Fruit fly (Drosophila melanogaster) whole organism, embryonic: ENCODE measurements around the gene udt.

Source experiments
- Bgb ChIP-seq: fragments of 200-800 bp; sonication (Bioruptor generic); IDR thresholded peaks from 2 replicates; pipeline ENCODE4 v1.3.6; 2022; ENCODE audit warnings: missing biosample characterization, missing genetic modification characterization; ENCODE audit not compliant: partially characterized antibody
- CG1024 ChIP-seq: fragments of 200-800 bp; sonication (Bioruptor generic); IDR thresholded peaks from 2 replicates; pipeline ENCODE4 v1.3.6; 2022; ENCODE audit warnings: missing biosample characterization, missing genetic modification characterization
- CG10959 ChIP-seq: fragments of 200-800 bp; sonication (Bioruptor generic); IDR thresholded peaks from 2 replicates; pipeline ENCODE4 v1.3.6; 2022; ENCODE audit warnings: missing biosample characterization, missing genetic modification characterization
- CG11093 ChIP-seq: fragments of 200-800 bp; sonication (Bioruptor generic); IDR thresholded peaks from 3 replicates; pipeline ENCODE4 v1.3.6; 2022; ENCODE audit warnings: missing biosample characterization, missing genetic modification characterization
- CG11398 ChIP-seq: fragments of 200-800 bp; sonication (Bioruptor generic); optimal IDR thresholded peaks from 2 replicates; lab custom pipeline; 2016; ENCODE audit warnings: missing biosample characterization, missing genetic modification characterization
- CG11696 ChIP-seq: fragments of 200-800 bp; sonication (Bioruptor generic); IDR thresholded peaks from 2 replicates; pipeline ENCODE4 v1.3.6; 2022; ENCODE audit warnings: missing biosample characterization, missing genetic modification characterization
- CG11723 ChIP-seq: fragments of 200-800 bp; sonication (Bioruptor generic); optimal IDR thresholded peaks from 2 replicates; lab custom pipeline; 2017; ENCODE audit warnings: missing biosample characterization, mild to moderate bottlenecking, missing genetic modification characterization
- CG1233 ChIP-seq: fragments of 200-800 bp; sonication (Bioruptor generic); optimal IDR thresholded peaks from 4 replicates; lab custom pipeline; 2018; ENCODE audit warnings: missing biosample characterization, mild to moderate bottlenecking, missing genetic modification characterization
- CG13624 ChIP-seq: fragments of 200-800 bp; sonication (Bioruptor generic); optimal IDR thresholded peaks from 2 replicates; lab custom pipeline; 2016; ENCODE audit warnings: missing biosample characterization, missing genetic modification characterization
- CG14014 ChIP-seq: fragments of 200-800 bp; sonication (Bioruptor generic); IDR thresholded peaks from 2 replicates; pipeline ENCODE4 v1.3.6; 2022; ENCODE audit warnings: missing biosample characterization, missing genetic modification characterization
- CG1603 ChIP-seq: fragments of 200-800 bp; sonication (Bioruptor generic); optimal IDR thresholded peaks from 2 replicates; lab custom pipeline; 2019; ENCODE audit warnings: missing biosample characterization, mild to moderate bottlenecking, missing genetic modification characterization, moderate library complexity
- CG17186 ChIP-seq: fragments of 200-800 bp; sonication (Bioruptor generic); optimal IDR thresholded peaks from 3 replicates; lab custom pipeline; 2017; ENCODE audit warnings: missing biosample characterization, missing genetic modification reagents, missing genetic modification characterization
- CG17912 ChIP-seq: fragments of 200-800 bp; sonication (Bioruptor generic); optimal IDR thresholded peaks from 2 replicates; lab custom pipeline; 2018; ENCODE audit warnings: missing biosample characterization, mild to moderate bottlenecking, missing genetic modification characterization
- CG18476 ChIP-seq: fragments of 200-800 bp; sonication (Bioruptor generic); optimal IDR thresholded peaks from 2 replicates; lab custom pipeline; 2016; ENCODE audit warnings: missing biosample characterization, mild to moderate bottlenecking, missing genetic modification characterization
- CG30403 ChIP-seq: fragments of 200-800 bp; sonication (Bioruptor generic); optimal IDR thresholded peaks from 3 replicates; lab custom pipeline; 2016; ENCODE audit warnings: missing biosample characterization, missing genetic modification characterization
- CG30431 ChIP-seq: fragments of 200-800 bp; sonication (Bioruptor generic); optimal IDR thresholded peaks from 2 replicates; lab custom pipeline; 2017; ENCODE audit warnings: missing biosample characterization, missing genetic modification characterization
- CG3995 ChIP-seq: fragments of 200-800 bp; sonication (Bioruptor generic); optimal IDR thresholded peaks from 3 replicates; lab custom pipeline; 2016; ENCODE audit warnings: missing biosample characterization, missing genetic modification characterization
- CG4282 ChIP-seq: fragments of 200-800 bp; sonication (Bioruptor generic); optimal IDR thresholded peaks from 2 replicates; lab custom pipeline; 2016; ENCODE audit warnings: missing biosample characterization, missing genetic modification characterization
- CG5245 ChIP-seq: fragments of 200-800 bp; sonication (Bioruptor generic); optimal IDR thresholded peaks from 3 replicates; lab custom pipeline; 2016; ENCODE audit warnings: missing biosample characterization, missing genetic modification characterization
- CG6654 ChIP-seq: fragments of 200-800 bp; sonication (Bioruptor generic); optimal IDR thresholded peaks from 2 replicates; lab custom pipeline; 2017; ENCODE audit warnings: missing biosample characterization, mild to moderate bottlenecking, missing genetic modification characterization
- CG6791 ChIP-seq: fragments of 200-800 bp; sonication (Bioruptor generic); IDR thresholded peaks from 3 replicates; pipeline ENCODE4 v1.3.6; 2022; ENCODE audit warnings: missing biosample characterization, missing genetic modification characterization; ENCODE audit not compliant: partially characterized antibody
- CG6813 ChIP-seq: fragments of 200-800 bp; sonication (Bioruptor generic); optimal IDR thresholded peaks from 2 replicates; lab custom pipeline; 2017; ENCODE audit warnings: missing biosample characterization, missing genetic modification characterization, mild to moderate bottlenecking, moderate library complexity, missing genetic modification reagents
- CG9437 ChIP-seq: fragments of 200-800 bp; sonication (Bioruptor generic); optimal IDR thresholded peaks from 2 replicates; lab custom pipeline; 2018; ENCODE audit warnings: missing biosample characterization, mild to moderate bottlenecking, missing genetic modification characterization
- Dad ChIP-seq: fragments of 200-800 bp; sonication (Bioruptor generic); optimal IDR thresholded peaks from 3 replicates; lab custom pipeline; 2016; ENCODE audit warnings: missing biosample characterization, missing genetic modification characterization
- Ets65A ChIP-seq: fragments of 200-800 bp; sonication (Bioruptor generic); peaks from one replicate; lab custom pipeline; 2016; ENCODE audit warnings: missing biosample characterization, missing genetic modification characterization
- HLH3B ChIP-seq: fragments of 200-800 bp; sonication (Bioruptor generic); IDR thresholded peaks from 2 replicates; pipeline ENCODE4 v1.3.6; 2022; ENCODE audit warnings: missing biosample characterization, missing genetic modification characterization
- Hr78 ChIP-seq, 2 experiments: fragments of 200-800 bp in 1 of 2; fragments of >200 bp in 1 of 2; sonication (Bioruptor generic) in 1 of 2; optimal IDR thresholded peaks; 2 replicates each; lab custom pipeline; 2017 to 2019; ENCODE audit warnings: missing biosample characterization in 2 of 2, missing genetic modification characterization in 2 of 2, mild to moderate bottlenecking in 1 of 2, moderate library complexity in 1 of 2
- Lim3 ChIP-seq: fragments of 200-800 bp; sonication (Bioruptor generic); IDR thresholded peaks from 2 replicates; pipeline ENCODE4 v1.3.6; 2022; ENCODE audit warnings: missing biosample characterization, missing genetic modification characterization
- NC2α ChIP-seq: fragments of 200-800 bp; sonication (Bioruptor generic); optimal IDR thresholded peaks from 2 replicates; lab custom pipeline; 2016; ENCODE audit warnings: missing biosample characterization, missing genetic modification characterization
- NfI ChIP-seq: fragments of 200-800 bp; sonication (Bioruptor generic); optimal IDR thresholded peaks from 3 replicates; lab custom pipeline; 2018; ENCODE audit warnings: missing biosample characterization, mild to moderate bottlenecking, missing genetic modification characterization, moderate library complexity
- PHDP ChIP-seq: fragments of 200-800 bp; sonication (Bioruptor generic); optimal IDR thresholded peaks from 3 replicates; lab custom pipeline; 2018; ENCODE audit warnings: missing biosample characterization, mild to moderate bottlenecking, missing genetic modification characterization, moderate library complexity
- Ptx1 ChIP-seq: fragments of 200-800 bp; sonication (Bioruptor generic); IDR thresholded peaks from 2 replicates; pipeline ENCODE4 v1.3.6; 2022; ENCODE audit warnings: missing biosample characterization, missing genetic modification characterization
- Sox100B ChIP-seq: fragments of 200-800 bp; sonication (Bioruptor generic); optimal IDR thresholded peaks from 3 replicates; lab custom pipeline; 2018; ENCODE audit warnings: missing biosample characterization, mild to moderate bottlenecking, missing genetic modification characterization
- Taf1 ChIP-seq: fragments of 200-800 bp; sonication (Bioruptor generic); IDR thresholded peaks from 2 replicates; pipeline ENCODE4 v1.3.6; 2022; ENCODE audit warnings: missing biosample characterization, missing genetic modification characterization
- Usf ChIP-seq: fragments of 200-800 bp; sonication (Bioruptor generic); optimal IDR thresholded peaks from 2 replicates; lab custom pipeline; 2017; ENCODE audit warnings: missing genotype, missing biosample characterization, missing genetic modification characterization
- Xbp1 ChIP-seq: fragments of 200-800 bp; sonication (Bioruptor generic); optimal IDR thresholded peaks from 3 replicates; lab custom pipeline; 2016; ENCODE audit warnings: missing biosample characterization, mild to moderate bottlenecking, missing genetic modification characterization
- ab ChIP-seq: fragments of 200-800 bp; sonication (Bioruptor generic); optimal IDR thresholded peaks from 2 replicates; lab custom pipeline; 2016; ENCODE audit warnings: missing biosample characterization, missing genetic modification characterization
- bowl ChIP-seq: fragments of 200-800 bp; sonication (Bioruptor generic); IDR thresholded peaks from 2 replicates; pipeline ENCODE4 v1.3.6; 2022; ENCODE audit warnings: missing biosample characterization, missing genetic modification characterization
- da ChIP-seq: fragments of 200-800 bp; sonication (Bioruptor generic); optimal IDR thresholded peaks from 2 replicates; lab custom pipeline; 2016; ENCODE audit warnings: missing biosample characterization, missing genetic modification characterization
- eve ChIP-seq, 2 experiments: fragments of >200 bp; optimal IDR thresholded peaks; 2 replicates each; lab custom pipeline; 2017; ENCODE audit warnings: missing biosample characterization in 2 of 2, missing genetic modification characterization in 2 of 2
- ftz-f1 ChIP-seq: fragments of 200-800 bp; sonication (Bioruptor generic); optimal IDR thresholded peaks from 2 replicates; lab custom pipeline; 2016; ENCODE audit warnings: missing biosample characterization, missing genetic modification characterization
- gsb-n ChIP-seq: fragments of 200-800 bp; sonication (Bioruptor generic); optimal IDR thresholded peaks from 3 replicates; lab custom pipeline; 2018; ENCODE audit warnings: missing biosample characterization, mild to moderate bottlenecking, missing genetic modification characterization
- jumu ChIP-seq: fragments of 200-800 bp; sonication (Bioruptor generic); optimal IDR thresholded peaks from 3 replicates; lab custom pipeline; 2016; ENCODE audit warnings: missing biosample characterization, missing genetic modification characterization
- nau ChIP-seq: fragments of 200-800 bp; sonication (Bioruptor generic); optimal IDR thresholded peaks from 3 replicates; lab custom pipeline; 2017; ENCODE audit warnings: missing biosample characterization, mild to moderate bottlenecking, missing genetic modification characterization, missing genetic modification reagents
- pnt ChIP-seq: fragments of 200-800 bp; sonication (Bioruptor generic); optimal IDR thresholded peaks from 3 replicates; lab custom pipeline; 2016; ENCODE audit warnings: missing biosample characterization, missing genetic modification characterization
- pzg ChIP-seq: fragments of 200-800 bp; sonication (Bioruptor generic); optimal IDR thresholded peaks from 3 replicates; lab custom pipeline; 2018; ENCODE audit warnings: missing biosample characterization, mild to moderate bottlenecking, missing genetic modification characterization, moderate library complexity
- ro ChIP-seq: fragments of 200-800 bp; sonication (Bioruptor generic); IDR thresholded peaks from 2 replicates; pipeline ENCODE4 v1.3.6; 2022; ENCODE audit warnings: missing biosample characterization, missing genetic modification characterization
- tin ChIP-seq: fragments of 200-800 bp; sonication (Bioruptor generic); optimal IDR thresholded peaks from 3 replicates; lab custom pipeline; 2016; ENCODE audit warnings: missing biosample characterization, missing genetic modification characterization
- twi ChIP-seq: fragments of 200-800 bp; optimal IDR thresholded peaks from 2 replicates; lab custom pipeline; 2019; ENCODE audit warnings: missing biosample characterization, mild to moderate bottlenecking, missing genetic modification characterization, moderate library complexity
- wor ChIP-seq: fragments of 200-800 bp; sonication (Bioruptor generic); IDR thresholded peaks from 2 replicates; pipeline ENCODE4 v1.3.6; 2022; ENCODE audit warnings: missing biosample characterization, missing genetic modification characterization
- yki ChIP-seq: fragments of >200 bp; optimal IDR thresholded peaks from 3 replicates; lab custom pipeline; 2018

udt gene

dm6 chr3R:23723381-23724034 lies 39.6 kb downstream of the udt start (continued):
- TF ChIP-seq yki (lab: Kevin White, UChicago): no peak
- no peak for TF ChIP-seq NC2α (GFP tag; lab: Kevin White, UChicago)
- TF ChIP-seq bowl (GFP tag; lab: Robert Waterston, UW): peak; percentile 49; the same call in 1 of the 2 replicates
- no peak for TF ChIP-seq CG6791 (GFP tag; lab: Robert Waterston, UW)
- no peak for TF ChIP-seq pzg (GFP tag; lab: Kevin White, UChicago)
- no peak for TF ChIP-seq CG30403
- TF ChIP-seq CG1603 (tag; lab: Kevin White, UChicago): peak; percentile 42
- peak; percentile 54 for TF ChIP-seq gsb-n (tag; lab: Kevin White, UChicago)
- no peak for TF ChIP-seq ab (GFP tag; lab: Kevin White, UChicago)
- peak; percentile 19 for TF ChIP-seq PHDP
- no peak for TF ChIP-seq Dad
- no peak for TF ChIP-seq CG17186
- TF ChIP-seq CG5245 (GFP tag; lab: Kevin White, UChicago): no peak
- TF ChIP-seq Sox100B: peak; percentile 64
- TF ChIP-seq CG11723 (GFP tag; lab: Kevin White, UChicago): peak; percentile 51
- TF ChIP-seq CG1024 (GFP tag; lab: Robert Waterston, UW): peak; percentile 77
- peak; percentile 32 for TF ChIP-seq CG17912 (GFP tag; lab: Kevin White, UChicago)
- TF ChIP-seq ftz-f1 (GFP tag; lab: Kevin White, UChicago): no peak
- peak; percentile 54 for TF ChIP-seq CG11398 (GFP tag; lab: Kevin White, UChicago)
- TF ChIP-seq CG6813 (GFP tag; lab: Kevin White, UChicago): peak; percentile 78
- TF ChIP-seq Xbp1 (GFP tag; lab: Kevin White, UChicago): no peak
- TF ChIP-seq Taf1 (GFP tag; lab: Robert Waterston, UW): peak; percentile 15; the same call in 1 of the 2 replicates
- peak; percentile 16; the same call in 1 of the 2 replicates for TF ChIP-seq CG10959
- peak; percentile 49; the same call in 1 of the 2 replicates for TF ChIP-seq Bgb (GFP tag; lab: Robert Waterston, UW)
- TF ChIP-seq wor (GFP tag; lab: Robert Waterston, UW): no peak
- TF ChIP-seq CG6654: no peak
- TF ChIP-seq Ptx1: peak; percentile 17; the same call in 1 of the 2 replicates
- TF ChIP-seq nau: peak; percentile 70
- no peak for TF ChIP-seq Usf (GFP tag; lab: Kevin White, UChicago)
- TF ChIP-seq ro (GFP tag; lab: Robert Waterston, UW): no peak
- no peak for TF ChIP-seq da (GFP tag; lab: Kevin White, UChicago)
- peak; percentile 37 for TF ChIP-seq CG18476 (GFP tag; lab: Kevin White, UChicago)
- TF ChIP-seq CG11093 (GFP tag; lab: Robert Waterston, UW): no peak
- no peak for TF ChIP-seq CG13624
- no peak for TF ChIP-seq CG3995 (GFP tag; lab: Kevin White, UChicago)
- no peak for TF ChIP-seq Ets65A
- TF ChIP-seq twi (tag; lab: Kevin White, UChicago): no peak
- TF ChIP-seq HLH3B (GFP tag; lab: Robert Waterston, UW): peak; percentile 82; the same call in 1 of the 2 replicates
- TF ChIP-seq tin (GFP tag; lab: Kevin White, UChicago): no peak
- peak; percentile 56 for TF ChIP-seq CG11696 (GFP tag; lab: Robert Waterston, UW)
- TF ChIP-seq CG4282: no peak
- TF ChIP-seq Lim3 (GFP tag; lab: Robert Waterston, UW): no peak
- no peak for TF ChIP-seq CG9437 (GFP tag; lab: Kevin White, UChicago)
- TF ChIP-seq pnt (GFP tag; lab: Kevin White, UChicago): peak; percentile 60
- TF ChIP-seq NfI (GFP tag; lab: Kevin White, UChicago): no peak
- peak; percentile 7 for TF ChIP-seq jumu
- no peak for TF ChIP-seq CG30431 (GFP tag; lab: Kevin White, UChicago)
- no peak for TF ChIP-seq Hr78 (GFP tag; optimal IDR thresholded peaks at IDR 0.05; lab: Kevin White, UChicago)
- TF ChIP-seq CG1233 (GFP tag; lab: Kevin White, UChicago): peak; percentile 36
- TF ChIP-seq eve (GFP tag; optimal IDR thresholded peaks at IDR 0.05; lab: Kevin White, UChicago): peak in 1 of 2 experiments; percentile 85
- TF ChIP-seq CG14014: peak; percentile 40; the same call in 1 of the 2 replicates
